Fruit fly (Drosophila melanogaster) whole organism, embryonic: ENCODE results near the gene CG4658.
A peak's percentile ranks its signal among the peaks of the same experiment; 100 is the strongest.

Experiments
- Adf1 ChIP-seq: fragments of 200-800 bp; sonication (Bioruptor generic); IDR thresholded peaks from 2 replicates; pipeline ENCODE4 v1.3.6; 2022; ENCODE audit warnings: missing biosample characterization, missing genetic modification characterization
- Atf3 ChIP-seq: fragments of 200-800 bp; sonication (Bioruptor generic); optimal IDR thresholded peaks from 3 replicates; lab custom pipeline; 2016; ENCODE audit warnings: missing biosample characterization, missing genetic modification characterization
- C15 ChIP-seq: fragments of 200-800 bp; sonication (Bioruptor generic); IDR thresholded peaks from 3 replicates; pipeline ENCODE4 v1.3.6; 2022; ENCODE audit warnings: missing biosample characterization, missing genetic modification characterization
- CG10431 ChIP-seq: fragments of 200-800 bp; sonication (Bioruptor generic); optimal IDR thresholded peaks from 3 replicates; lab custom pipeline; 2018; ENCODE audit warnings: missing biosample characterization, mild to moderate bottlenecking, missing genetic modification characterization
- CG1233 ChIP-seq: fragments of 200-800 bp; sonication (Bioruptor generic); optimal IDR thresholded peaks from 4 replicates; lab custom pipeline; 2018; ENCODE audit warnings: missing biosample characterization, mild to moderate bottlenecking, missing genetic modification characterization
- CG13624 ChIP-seq: fragments of 200-800 bp; sonication (Bioruptor generic); optimal IDR thresholded peaks from 2 replicates; lab custom pipeline; 2016; ENCODE audit warnings: missing biosample characterization, missing genetic modification characterization
- CG1647 ChIP-seq: fragments of 200-800 bp; sonication (Bioruptor generic); optimal IDR thresholded peaks from 3 replicates; lab custom pipeline; 2016; ENCODE audit warnings: missing biosample characterization, missing genetic modification characterization
- CG16863 ChIP-seq: fragments of 200-800 bp; sonication (Bioruptor generic); optimal IDR thresholded peaks from 3 replicates; lab custom pipeline; 2016; ENCODE audit warnings: missing biosample characterization, missing genetic modification characterization
- CG17612 ChIP-seq: fragments of 200-800 bp; sonication (Bioruptor generic); IDR thresholded peaks from 2 replicates; pipeline ENCODE4 v1.3.6; 2022; ENCODE audit warnings: missing biosample characterization, missing genetic modification characterization
- CG1792 ChIP-seq: fragments of 200-800 bp; sonication (Bioruptor generic); optimal IDR thresholded peaks from 2 replicates; lab custom pipeline; 2016; ENCODE audit warnings: missing biosample characterization, missing genetic modification characterization
- CG31224 ChIP-seq: fragments of 200-800 bp; sonication (Bioruptor generic); IDR thresholded peaks from 2 replicates; pipeline ENCODE4 v1.3.6; 2022; ENCODE audit warnings: missing biosample characterization, missing genetic modification characterization
- CG43689 ChIP-seq: fragments of 200-800 bp; sonication (Bioruptor generic); IDR thresholded peaks from 2 replicates; pipeline ENCODE4 v1.3.6; 2022; ENCODE audit warnings: missing biosample characterization, missing genetic modification characterization
- CG5180 ChIP-seq: fragments of 200-800 bp; sonication (Bioruptor generic); optimal IDR thresholded peaks from 3 replicates; lab custom pipeline; 2017; ENCODE audit warnings: missing biosample characterization, missing genetic modification characterization, mild to moderate bottlenecking, moderate library complexity, missing genetic modification reagents
- CG6689 ChIP-seq: fragments of 200-800 bp; sonication (Bioruptor generic); IDR thresholded peaks from 2 replicates; pipeline ENCODE4 v1.3.6; 2022; ENCODE audit warnings: missing biosample characterization, missing genetic modification characterization
- CG6765 ChIP-seq: fragments of 200-800 bp; sonication (Bioruptor generic); optimal IDR thresholded peaks from 3 replicates; lab custom pipeline; 2017; ENCODE audit warnings: missing biosample characterization, mild to moderate bottlenecking, missing genetic modification characterization
- CG9932 ChIP-seq: fragments of 200-800 bp; sonication (Bioruptor generic); IDR thresholded peaks from 2 replicates; pipeline ENCODE4 v1.3.6; 2022; ENCODE audit warnings: missing biosample characterization, missing genetic modification characterization
- CkIIα-i1 ChIP-seq: fragments of 200-800 bp; sonication (Bioruptor generic); IDR thresholded peaks from 2 replicates; pipeline ENCODE4 v1.3.6; 2022; ENCODE audit warnings: missing biosample characterization, missing genetic modification characterization
- Dll ChIP-seq: fragments of 200-800 bp; sonication (Bioruptor generic); IDR thresholded peaks from 4 replicates; pipeline ENCODE4 v1.3.6; 2022; ENCODE audit warnings: missing biosample characterization, missing genetic modification characterization; ENCODE audit not compliant: partially characterized antibody
- Dref ChIP-seq: fragments of 200-800 bp; sonication (Bioruptor generic); IDR thresholded peaks from 2 replicates; pipeline ENCODE4 v1.3.6; 2022; ENCODE audit warnings: missing biosample characterization, missing genetic modification characterization
- ERR ChIP-seq: fragments of 200-800 bp; sonication (Bioruptor generic); optimal IDR thresholded peaks from 2 replicates; lab custom pipeline; 2016; ENCODE audit warnings: missing biosample characterization, missing genetic modification characterization
- Gug ChIP-seq: fragments of 200-800 bp; sonication (Bioruptor generic); IDR thresholded peaks from 4 replicates; pipeline ENCODE4 v1.3.6; 2022; ENCODE audit warnings: missing biosample characterization, missing genetic modification characterization
- HLH54F ChIP-seq: fragments of 200-800 bp; sonication (Bioruptor generic); optimal IDR thresholded peaks from 3 replicates; lab custom pipeline; 2016; ENCODE audit warnings: missing biosample characterization, missing genetic modification characterization
- HLHmδ ChIP-seq: fragments of 200-800 bp; sonication (Bioruptor generic); optimal IDR thresholded peaks from 2 replicates; lab custom pipeline; 2018; ENCODE audit warnings: missing biosample characterization, mild to moderate bottlenecking, missing genetic modification characterization, moderate library complexity
- HmgD ChIP-seq: fragments of 200-800 bp; sonication (Bioruptor generic); optimal IDR thresholded peaks from 3 replicates; lab custom pipeline; 2016; ENCODE audit warnings: missing biosample characterization, missing genetic modification characterization
- HmgZ ChIP-seq: fragments of 200-800 bp; sonication (Bioruptor generic); optimal IDR thresholded peaks from 2 replicates; lab custom pipeline; 2018; ENCODE audit warnings: missing biosample characterization, mild to moderate bottlenecking, missing genetic modification characterization
- Hmr ChIP-seq: fragments of 200-800 bp; sonication (Bioruptor generic); optimal IDR thresholded peaks from 3 replicates; lab custom pipeline; 2017; ENCODE audit warnings: mild to moderate bottlenecking, missing biosample characterization, missing genetic modification reagents, missing genetic modification characterization
- Hmx ChIP-seq: fragments of 200-800 bp; sonication (Bioruptor generic); optimal IDR thresholded peaks from 2 replicates; lab custom pipeline; 2016; ENCODE audit warnings: missing biosample characterization, missing genetic modification characterization
- Myb ChIP-seq: fragments of 200-800 bp; sonication (Bioruptor generic); optimal IDR thresholded peaks from 2 replicates; lab custom pipeline; 2016; ENCODE audit warnings: missing biosample characterization, missing genetic modification characterization
- NfI ChIP-seq: fragments of 200-800 bp; sonication (Bioruptor generic); optimal IDR thresholded peaks from 3 replicates; lab custom pipeline; 2018; ENCODE audit warnings: missing biosample characterization, mild to moderate bottlenecking, missing genetic modification characterization, moderate library complexity
- Oaz ChIP-seq: fragments of 200-800 bp; sonication (Bioruptor generic); IDR thresholded peaks from 2 replicates; pipeline ENCODE4 v1.3.6; 2022; ENCODE audit warnings: missing biosample characterization, missing genetic modification characterization
- Oli ChIP-seq: fragments of 200-800 bp; sonication (Bioruptor generic); optimal IDR thresholded peaks from 2 replicates; lab custom pipeline; 2018; ENCODE audit warnings: missing biosample characterization, mild to moderate bottlenecking, missing genetic modification characterization, moderate library complexity
- Opbp ChIP-seq: fragments of 200-800 bp; sonication (Bioruptor generic); IDR thresholded peaks from 3 replicates; pipeline ENCODE4 v1.3.6; 2022; ENCODE audit warnings: missing biosample characterization, missing genetic modification characterization; ENCODE audit not compliant: partially characterized antibody
- Side ChIP-seq: fragments of 200-800 bp; sonication (Bioruptor generic); optimal IDR thresholded peaks from 2 replicates; lab custom pipeline; 2016; ENCODE audit warnings: missing biosample characterization, missing genetic modification characterization
- Sry-β ChIP-seq: fragments of 200-800 bp; sonication (Bioruptor generic); optimal IDR thresholded peaks from 2 replicates; lab custom pipeline; 2018; ENCODE audit warnings: missing biosample characterization, mild to moderate bottlenecking, missing genetic modification characterization, moderate library complexity
- TFAM ChIP-seq: fragments of 200-800 bp; sonication (Bioruptor generic); optimal IDR thresholded peaks from 2 replicates; lab custom pipeline; 2017; ENCODE audit warnings: missing biosample characterization, missing genetic modification characterization, inconsistent platforms
- Usf ChIP-seq: fragments of 200-800 bp; sonication (Bioruptor generic); optimal IDR thresholded peaks from 2 replicates; lab custom pipeline; 2017; ENCODE audit warnings: missing genotype, missing biosample characterization, missing genetic modification characterization
- bsh ChIP-seq, 2 experiments: fragments of 200-800 bp; sonication (Bioruptor generic); optimal IDR thresholded peaks; 2 replicates each; lab custom pipeline; 2017 to 2018; ENCODE audit warnings: mild to moderate bottlenecking in 2 of 2, missing biosample characterization in 2 of 2, missing genetic modification characterization in 2 of 2, moderate library complexity in 1 of 2
- fu2 ChIP-seq: fragments of 200-800 bp; sonication (Bioruptor generic); optimal IDR thresholded peaks from 2 replicates; lab custom pipeline; 2016; ENCODE audit warnings: missing biosample characterization, missing genetic modification characterization
- hbn ChIP-seq: fragments of 200-800 bp; sonication (Bioruptor generic); IDR thresholded peaks from 2 replicates; pipeline ENCODE4 v1.3.6; 2022; ENCODE audit warnings: missing biosample characterization, missing genetic modification characterization; ENCODE audit not compliant: partially characterized antibody
- kni ChIP-seq: fragments of 200-800 bp; sonication (Bioruptor generic); optimal IDR thresholded peaks from 3 replicates; lab custom pipeline; 2017; ENCODE audit warnings: mild to moderate bottlenecking, missing biosample characterization, missing genetic modification reagents, missing genetic modification characterization
- lilli ChIP-seq: fragments of 200-800 bp; sonication (Bioruptor generic); optimal IDR thresholded peaks from 3 replicates; lab custom pipeline; 2016; ENCODE audit warnings: missing biosample characterization, missing genetic modification characterization
- mam ChIP-seq: fragments of 200-800 bp; sonication (Bioruptor generic); optimal IDR thresholded peaks from 3 replicates; lab custom pipeline; 2016; ENCODE audit warnings: missing biosample characterization, missing genetic modification characterization
- pum ChIP-seq: fragments of 200-800 bp; sonication (Bioruptor generic); optimal IDR thresholded peaks from 2 replicates; lab custom pipeline; 2016; ENCODE audit warnings: missing biosample characterization, missing genetic modification characterization
- ro ChIP-seq: fragments of 200-800 bp; sonication (Bioruptor generic); IDR thresholded peaks from 2 replicates; pipeline ENCODE4 v1.3.6; 2022; ENCODE audit warnings: missing biosample characterization, missing genetic modification characterization
- run ChIP-seq: fragments of 200-800 bp; sonication (Bioruptor generic); optimal IDR thresholded peaks from 3 replicates; lab custom pipeline; 2018; ENCODE audit warnings: missing biosample characterization, mild to moderate bottlenecking, missing genetic modification characterization
- sd ChIP-seq: fragments of 200-800 bp; sonication (Bioruptor generic); optimal IDR thresholded peaks from 3 replicates; lab custom pipeline; 2018; ENCODE audit warnings: missing biosample characterization, mild to moderate bottlenecking, missing genetic modification characterization, moderate library complexity
- shn ChIP-seq: fragments of 200-800 bp; sonication (Bioruptor generic); optimal IDR thresholded peaks from 3 replicates; lab custom pipeline; 2016; ENCODE audit warnings: missing biosample characterization, missing genetic modification characterization
- tll ChIP-seq, 2 experiments: fragments of 200-800 bp in 1 of 2; fragments of >200 bp in 1 of 2; sonication (Bioruptor generic) in 1 of 2; optimal IDR thresholded peaks; 2 replicates each; lab custom pipeline; 2017 to 2019; ENCODE audit warnings: missing biosample characterization in 2 of 2, missing genetic modification characterization in 2 of 2, mild to moderate bottlenecking in 1 of 2, moderate library complexity in 1 of 2
- trem ChIP-seq: fragments of 200-800 bp; optimal IDR thresholded peaks from 3 replicates; lab custom pipeline; 2019; ENCODE audit warnings: missing biosample characterization, mild to moderate bottlenecking, missing genetic modification characterization, moderate library complexity
- twi ChIP-seq: fragments of 200-800 bp; optimal IDR thresholded peaks from 2 replicates; lab custom pipeline; 2019; ENCODE audit warnings: missing biosample characterization, mild to moderate bottlenecking, missing genetic modification characterization, moderate library complexity
- wek ChIP-seq: fragments of 200-800 bp; sonication (Bioruptor generic); optimal IDR thresholded peaks from 3 replicates; lab custom pipeline; 2018; ENCODE audit warnings: missing biosample characterization, mild to moderate bottlenecking, missing genetic modification characterization, moderate library complexity

Gene CG4658

dm6 chr2L:9921401-9921800, 35.5 kb upstream of the CG4658 start, which contains the start of gene CG4592 (continued):
- TF ChIP-seq TFAM (no peak), sd (tag; lab: Kevin White, UChicago) (no peak), pum (GFP tag; lab: Kevin White, UChicago) (no peak), Dref (no peak), Oli (tag; lab: Kevin White, UChicago) (peak; percentile 33), mam (GFP tag; lab: Kevin White, UChicago) (peak; percentile 33), Atf3 (GFP tag; lab: Kevin White, UChicago) (no peak), CG17612 (GFP tag; lab: Robert Waterston, UW) (no peak), twi (no peak), trem (peak; percentile 37), Myb (peak; percentile 15), CG6765 (GFP tag; lab: Kevin White, UChicago) (no peak), CG1792 (no peak), Side (GFP tag; lab: Kevin White, UChicago) (peak; percentile 31), Hmx (GFP tag; lab: Kevin White, UChicago) (peak; percentile 25), CkIIα-i1 (GFP tag; lab: Robert Waterston, UW) (no peak), CG9932 (GFP tag; lab: Robert Waterston, UW) (peak; percentile 57), Hmr (GFP tag; lab: Kevin White, UChicago) (peak; percentile 67), CG10431 (no peak), Opbp (no peak), tll (GFP tag; optimal IDR thresholded peaks at IDR 0.05; lab: Kevin White, UChicago) (no peak), kni (GFP tag; lab: Kevin White, UChicago) (no peak), Gug (GFP tag; lab: Robert Waterston, UW) (no peak), HmgZ (tag; lab: Kevin White, UChicago) (peak; percentile 63), run (tag; lab: Kevin White, UChicago) (no peak), wek (GFP tag; lab: Kevin White, UChicago) (no peak), CG31224 (GFP tag; lab: Robert Waterston, UW) (peak; percentile 29; the same call in 1 of the 2 replicates), HLH54F (peak; percentile 29), CG13624 (GFP tag; lab: Kevin White, UChicago) (no peak), Adf1 (GFP tag; lab: Robert Waterston, UW) (peak; percentile 18; the same call in 1 of the 2 replicates), Dll (GFP tag; lab: Robert Waterston, UW) (no peak), HLHmδ (GFP tag; lab: Kevin White, UChicago) (no peak), lilli (GFP tag; lab: Kevin White, UChicago) (peak; percentile 69), ERR (GFP tag; lab: Kevin White, UChicago) (no peak), CG6689 (peak; percentile 47; the same call in 1 of the 2 replicates), ro (GFP tag; lab: Robert Waterston, UW) (no peak), Sry-β (GFP tag; lab: Kevin White, UChicago) (no peak), HmgD (no peak), CG5180 (GFP tag; lab: Kevin White, UChicago) (no peak), CG16863 (GFP tag; lab: Kevin White, UChicago) (peak; percentile 39), hbn (GFP tag; lab: Robert Waterston, UW) (no peak), bsh (GFP tag; optimal IDR thresholded peaks at IDR 0.05; lab: Kevin White, UChicago) (peak in 1 of 2 experiments; percentile 70), fu2 (GFP tag; lab: Kevin White, UChicago) (no peak), CG43689 (no peak), NfI (GFP tag; lab: Kevin White, UChicago) (peak; percentile 65), C15 (no peak), Oaz (GFP tag; lab: Robert Waterston, UW) (no peak; the same call in 1 of the 2 replicates), CG1233 (GFP tag; lab: Kevin White, UChicago) (peak; percentile 58), shn (no peak), Usf (peak; percentile 22), CG1647 (GFP tag; lab: Kevin White, UChicago) (no peak)
